Worm (Caenorhabditis elegans) whole organism, L1 larva: Measurements from ENCODE around the gene gtf-2F1.

Experiments
- Y116A8C.19 ChIP-seq: sonication (generic microtip); optimal IDR thresholded peaks from 2 replicates; lab custom pipeline; 2016; ENCODE audit warnings: missing compliant biosample characterization, missing genetic modification characterization, borderline replicate concordance
- ceh-63 ChIP-seq: fragments of 200-800 bp; sonication (Bioruptor generic); optimal IDR thresholded peaks from 2 replicates; lab custom pipeline; 2018; ENCODE audit warnings: mild to moderate bottlenecking, missing genetic modification characterization, missing compliant biosample characterization
- ceh-8 ChIP-seq: fragments of 200-800 bp; sonication (Bioruptor generic); optimal IDR thresholded peaks from 2 replicates; lab custom pipeline; 2018; ENCODE audit warnings: mild to moderate bottlenecking, missing genetic modification characterization, moderate library complexity, missing compliant biosample characterization
- ceh-90 ChIP-seq: sonication (generic microtip); optimal IDR thresholded peaks from 2 replicates; lab custom pipeline; 2016; ENCODE audit warnings: missing genetic modification characterization, missing compliant biosample characterization
- dpl-1 ChIP-seq, 3 experiments: fragments of 150-350 bp in 2 of 3; sonication (generic microtip) in 1 of 3; optimal IDR thresholded peaks; 2 replicates each; lab custom pipeline; 2014 to 2017; ENCODE audit warnings: missing biosample characterization in 3 of 3, missing genetic modification characterization in 3 of 3, missing genetic modification reagents in 3 of 3
- efl-3 ChIP-seq: fragments of 200-800 bp; sonication (Bioruptor generic); optimal IDR thresholded peaks from 2 replicates; lab custom pipeline; 2018; ENCODE audit warnings: mild to moderate bottlenecking, missing genetic modification characterization, missing compliant biosample characterization
- egl-13 ChIP-seq: sonication (generic microtip); optimal IDR thresholded peaks from 2 replicates; lab custom pipeline; 2016; ENCODE audit warnings: missing genotype, missing genetic modification reagents, missing genetic modification characterization, missing compliant biosample characterization
- egl-27 ChIP-seq, 2 experiments: fragments of 150-350 bp in 1 of 2; sonication (generic microtip); optimal IDR thresholded peaks; 3 replicates each; lab custom pipeline; 2017 to 2018; ENCODE audit warnings: missing biosample characterization in 2 of 2, missing genetic modification characterization in 2 of 2, missing genetic modification reagents in 2 of 2
- ets-5 ChIP-seq: fragments of 200-800 bp; sonication (Bioruptor generic); IDR thresholded peaks from 2 replicates; pipeline ENCODE4 v1.3.6; 2022; ENCODE audit warnings: missing genetic modification characterization, missing compliant biosample characterization
- fkh-8 ChIP-seq: sonication (generic microtip); optimal IDR thresholded peaks from 2 replicates; lab custom pipeline; 2016; ENCODE audit warnings: mild to moderate bottlenecking, missing genetic modification characterization, missing compliant biosample characterization
- hlh-4 ChIP-seq: sonication (generic microtip); optimal IDR thresholded peaks from 2 replicates; lab custom pipeline; 2016; ENCODE audit warnings: mild to moderate bottlenecking, missing genetic modification characterization, missing compliant biosample characterization
- jun-1 ChIP-seq: fragments of 150-350 bp; optimal IDR thresholded peaks from 2 replicates; lab custom pipeline; 2014; ENCODE audit warnings: missing biosample characterization, missing genetic modification reagents, missing genetic modification characterization
- lin-13 ChIP-seq: fragments of 150-350 bp; optimal IDR thresholded peaks from 2 replicates; lab custom pipeline; 2014; ENCODE audit warnings: missing biosample characterization, missing genetic modification reagents, missing genetic modification characterization
- lin-14 ChIP-seq: fragments of 200-800 bp; sonication (Bioruptor generic); optimal IDR thresholded peaks from 2 replicates; lab custom pipeline; 2018; ENCODE audit warnings: mild to moderate bottlenecking, missing genetic modification characterization, moderate library complexity, missing compliant biosample characterization
- lin-15B ChIP-seq: fragments of 150-350 bp; sonication (generic microtip); optimal IDR thresholded peaks from 3 replicates; lab custom pipeline; 2014; ENCODE audit warnings: missing biosample characterization, missing genetic modification characterization
- lin-35 ChIP-seq, 2 experiments: fragments of 150-350 bp; optimal IDR thresholded peaks; 2 replicates each; lab custom pipeline; 2014; ENCODE audit warnings: missing biosample characterization in 2 of 2, missing genetic modification characterization in 2 of 2, missing genetic modification reagents in 2 of 2
- lsy-2 ChIP-seq, 2 experiments: fragments of 150-350 bp; optimal IDR thresholded peaks; 2 replicates each; lab custom pipeline; 2014; ENCODE audit warnings: missing biosample characterization in 2 of 2, missing genetic modification characterization in 2 of 2
- mdl-1 ChIP-seq, 2 experiments: fragments of 150-350 bp; optimal IDR thresholded peaks; 2 replicates each; lab custom pipeline; 2014 to 2017; ENCODE audit warnings: missing biosample characterization in 2 of 2, missing genetic modification characterization in 2 of 2, inconsistent platforms in 1 of 2
- mep-1 ChIP-seq: fragments of 150-350 bp; optimal IDR thresholded peaks from 2 replicates; lab custom pipeline; 2014; ENCODE audit warnings: missing biosample characterization, missing genetic modification characterization
- nhr-11 ChIP-seq: fragments of 150-350 bp; optimal IDR thresholded peaks from 2 replicates; lab custom pipeline; 2014; ENCODE audit warnings: missing biosample characterization, missing genetic modification characterization
- nhr-12 ChIP-seq: sonication (generic microtip); optimal IDR thresholded peaks from 2 replicates; lab custom pipeline; 2017; ENCODE audit warnings: missing biosample characterization, missing genetic modification characterization
- nhr-19 ChIP-seq: fragments of 200-800 bp; sonication (Bioruptor generic); conservative IDR thresholded peaks from 2 replicates; pipeline ENCODE4 v1.3.6; 2022; ENCODE audit warnings: missing genetic modification characterization, missing compliant biosample characterization
- nhr-28 ChIP-seq: fragments of 150-350 bp; optimal IDR thresholded peaks from 2 replicates; lab custom pipeline; 2014; ENCODE audit warnings: missing biosample characterization, missing genetic modification characterization
- nhr-71 ChIP-seq: sonication (generic microtip); optimal IDR thresholded peaks from 2 replicates; lab custom pipeline; 2016; ENCODE audit warnings: mild to moderate bottlenecking, missing genetic modification characterization, moderate library complexity, missing compliant biosample characterization
- pax-3 ChIP-seq: fragments of 200-800 bp; sonication (Bioruptor generic); optimal IDR thresholded peaks from 2 replicates; lab custom pipeline; 2018; ENCODE audit warnings: mild to moderate bottlenecking, missing genetic modification characterization, moderate library complexity, missing compliant biosample characterization
- pqm-1 ChIP-seq: sonication (generic microtip); optimal IDR thresholded peaks from 3 replicates; lab custom pipeline; 2017; ENCODE audit warnings: missing biosample characterization, missing genetic modification characterization
- rnt-1 ChIP-seq: sonication (generic microtip); optimal IDR thresholded peaks from 2 replicates; lab custom pipeline; 2016; ENCODE audit warnings: mild to moderate bottlenecking, missing genetic modification characterization, moderate library complexity, missing compliant biosample characterization
- snpc-4 ChIP-seq: fragments of 150-350 bp; optimal IDR thresholded peaks from 2 replicates; lab custom pipeline; 2014; ENCODE audit warnings: missing biosample characterization, missing genetic modification characterization
- sptf-1 ChIP-seq: fragments of 150-350 bp; optimal IDR thresholded peaks from 2 replicates; lab custom pipeline; 2014; ENCODE audit warnings: missing biosample characterization, missing genetic modification characterization
- tbx-2 ChIP-seq: sonication (generic microtip); optimal IDR thresholded peaks from 2 replicates; lab custom pipeline; 2016; ENCODE audit warnings: missing genetic modification characterization, missing compliant biosample characterization
- tlp-1 ChIP-seq: fragments of 150-350 bp; optimal IDR thresholded peaks from 2 replicates; lab custom pipeline; 2014; ENCODE audit warnings: missing biosample characterization, missing genetic modification characterization
- unc-130 ChIP-seq: fragments of 150-350 bp; optimal IDR thresholded peaks from 2 replicates; lab custom pipeline; 2017; ENCODE audit warnings: missing biosample characterization, missing genetic modification characterization, inconsistent platforms
- unc-62 ChIP-seq: fragments of 150-350 bp; optimal IDR thresholded peaks from 2 replicates; lab custom pipeline; 2014; ENCODE audit warnings: missing biosample characterization, missing genetic modification reagents, missing genetic modification characterization
- unc-98 ChIP-seq: fragments of 200-800 bp; sonication (Bioruptor generic); IDR thresholded peaks from 2 replicates; pipeline ENCODE4 v1.3.6; 2022; ENCODE audit warnings: missing genetic modification characterization, missing compliant biosample characterization
- xbp-1 ChIP-seq: sonication (generic microtip); optimal IDR thresholded peaks from 2 replicates; lab custom pipeline; 2016; ENCODE audit warnings: missing genetic modification characterization, missing compliant biosample characterization
- zip-4 ChIP-seq: fragments of 200-800 bp; sonication (Bioruptor generic); optimal IDR thresholded peaks from 2 replicates; lab custom pipeline; 2018; ENCODE audit warnings: mild to moderate bottlenecking, missing genetic modification characterization, moderate library complexity, missing compliant biosample characterization
- ztf-4 ChIP-seq: fragments of 150-350 bp; optimal IDR thresholded peaks from 2 replicates; lab custom pipeline; 2014; ENCODE audit warnings: missing biosample characterization, missing genetic modification characterization

gtf-2F1 gene

ce11 chrII:4301307-4301706 lies at the start of gene gtf-2F1:
TSS of gene gtf-2F1 (plus strand) at chrII:4301607.
- TF ChIP-seq ets-5 (GFP tag; lab: Robert Waterston, UW) (no peak), lin-13 (GFP tag; lab: Kevin White, UChicago) (no peak), nhr-71 (tag; lab: Kevin White, UChicago) (no peak), Y116A8C.19 (tag; lab: Kevin White, UChicago) (no peak), mep-1 (tag; lab: Kevin White, UChicago) (no peak), hlh-4 (no peak), sptf-1 (tag; lab: Kevin White, UChicago) (no peak), ceh-63 (GFP tag; lab: Kevin White, UChicago) (no peak), fkh-8 (no peak), egl-13 (no peak), lin-35 (GFP tag; optimal IDR thresholded peaks at IDR 0.05; lab: Kevin White, UChicago) (no peak), lin-14 (GFP tag; lab: Kevin White, UChicago) (no peak), unc-130 (tag; lab: Kevin White, UChicago) (no peak), nhr-28 (tag; lab: Kevin White, UChicago) (no peak), nhr-11 (tag; lab: Kevin White, UChicago) (no peak), tlp-1 (tag; lab: Kevin White, UChicago) (no peak), lsy-2 (tag; optimal IDR thresholded peaks at IDR 0.05; lab: Kevin White, UChicago) (no peak), unc-98 (GFP tag; lab: Robert Waterston, UW) (no peak)

- TF ChIP-seq pqm-1 (tag; lab: Kevin White, UChicago) (no peak), nhr-11 (tag; lab: Kevin White, UChicago) (no peak), ceh-8 (no peak), snpc-4 (no peak), mdl-1 (tag; optimal IDR thresholded peaks at IDR 0.05; lab: Kevin White, UChicago) (no peak), rnt-1 (tag; lab: Kevin White, UChicago) (no peak), efl-3 (GFP tag; lab: Kevin White, UChicago) (no peak), zip-4 (GFP tag; lab: Kevin White, UChicago) (no peak), unc-62 (GFP tag; lab: Kevin White, UChicago) (no peak), nhr-19 (GFP tag; lab: Robert Waterston, UW) (no peak), egl-27 (tag; optimal IDR thresholded peaks at IDR 0.05; lab: Kevin White, UChicago) (no peak)
These were observed 44.8 kb upstream of the gtf-2F1 start, which contains the start of gene C16A11.7 for ce11 chrII:4256541-4257001. TSS of gene C16A11.7 (minus strand) at chrII:4256951.

- no peak for TF ChIP-seq tbx-2
- no peak for TF ChIP-seq nhr-19 (GFP tag; lab: Robert Waterston, UW)
- no peak for TF ChIP-seq lin-15B
- TF ChIP-seq ceh-63 (GFP tag; lab: Kevin White, UChicago): no peak
- TF ChIP-seq jun-1: no peak
- TF ChIP-seq ceh-90 (tag; lab: Kevin White, UChicago): no peak
- TF ChIP-seq pax-3 (tag; lab: Kevin White, UChicago): no peak
- no peak for TF ChIP-seq unc-130 (tag; lab: Kevin White, UChicago)
- TF ChIP-seq lin-35 (GFP tag; optimal IDR thresholded peaks at IDR 0.05; lab: Kevin White, UChicago): no peak
- no peak for TF ChIP-seq dpl-1 (GFP tag; optimal IDR thresholded peaks at IDR 0.05; lab: Kevin White, UChicago)
- no peak for TF ChIP-seq Y116A8C.19 (tag; lab: Kevin White, UChicago)
- TF ChIP-seq xbp-1: no peak
- TF ChIP-seq pqm-1 (tag; lab: Kevin White, UChicago): no peak
- no peak for TF ChIP-seq nhr-12 (tag; lab: Kevin White, UChicago)
- TF ChIP-seq ztf-4 (tag; lab: Kevin White, UChicago): no peak
- no peak for TF ChIP-seq efl-3 (GFP tag; lab: Kevin White, UChicago)
- TF ChIP-seq, all 84 proteins: peak for 0
These were observed 42.7 kb upstream of the gtf-2F1 start, which contains the start of gene clec-135 for ce11 chrII:4258683-4259082. TSS of gene clec-135 (minus strand) at chrII:4258783.
